Worm (Caenorhabditis elegans) whole organism, midembryonic: ENCODE measurements around the gene dhs-11.

Experiments used
- T22C8.4 ChIP-seq: fragments of 200-800 bp; sonication (Bioruptor generic); IDR thresholded peaks from 2 replicates; pipeline ENCODE4 v1.3.6; 2022; ENCODE audit warnings: missing genetic modification characterization, missing compliant biosample characterization
- cog-1 ChIP-seq: sonication (generic microtip); optimal IDR thresholded peaks from 2 replicates; lab custom pipeline; 2016; ENCODE audit warnings: missing genetic modification characterization, missing compliant biosample characterization
- klf-2 ChIP-seq: fragments of 200-800 bp; sonication (Bioruptor generic); conservative IDR thresholded peaks from 2 replicates; pipeline ENCODE4 v1.3.6; 2022; ENCODE audit warnings: missing genetic modification reagents, missing genetic modification characterization, missing compliant biosample characterization
- ref-1 ChIP-seq: fragments of 200-800 bp; sonication (Bioruptor generic); conservative IDR thresholded peaks from 2 replicates; pipeline ENCODE4 v1.3.6; 2022; ENCODE audit warnings: missing genetic modification reagents, missing genetic modification characterization, missing compliant biosample characterization
- ztf-29 ChIP-seq: fragments of 200-800 bp; sonication (Bioruptor generic); IDR thresholded peaks from 2 replicates; pipeline ENCODE4 v1.3.6; 2022; ENCODE audit warnings: missing genetic modification reagents, missing genetic modification characterization, missing compliant biosample characterization

DNA sequence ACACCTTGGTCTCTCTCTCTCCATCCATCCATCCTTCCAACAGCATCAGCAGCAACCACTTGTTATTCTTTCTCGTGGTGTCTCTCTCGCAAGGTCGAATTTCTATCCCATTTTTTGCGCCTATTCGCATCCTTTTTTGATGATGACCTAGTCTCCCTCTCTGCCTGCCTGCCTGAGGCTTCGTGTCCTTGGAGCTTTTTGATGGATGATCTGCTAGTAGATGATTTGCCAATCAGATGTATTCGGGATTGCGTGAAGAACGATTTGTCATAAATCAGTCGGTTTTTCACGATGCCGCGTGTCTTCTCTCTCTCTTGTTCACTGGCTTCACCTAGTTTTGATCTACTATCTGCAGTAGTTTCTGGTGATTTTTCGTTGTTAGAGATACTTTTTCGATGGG is 18.6 kb upstream of the dhs-11 start:
- TF ChIP-seq ref-1 = no peak
- no peak for TF ChIP-seq cog-1 (tag; lab: Kevin White, UChicago)
- TF ChIP-seq klf-2 (GFP tag; lab: Robert Waterston, UW) = no peak
- TF ChIP-seq T22C8.4 (GFP tag; lab: Robert Waterston, UW) = no peak
- TF ChIP-seq ztf-29 = 0 out of 2 replicates have a peak, but pooled peaks have one; percentile 16
